Fruit fly (Drosophila melanogaster): ENCODE measurements around the gene CG31917.

CG31917 gene

dm6 chr2L:5043043-5043442 is 32.4 kb upstream of the CG31917 start, which contains the start of the genes CG33995, CG44000 and CG44001 (continued):
- peak; percentile 33 for TF ChIP-seq CG1602 (GFP tag; optimal IDR thresholded peaks at IDR 0.05)
- peak; percentile 83 for TF ChIP-seq CG11456 (GFP tag; IDR thresholded peaks at IDR 0.05)
- TF ChIP-seq CG10462 (GFP tag; optimal IDR thresholded peaks at IDR 0.05) = no peak
- no peak for TF ChIP-seq Taf1 (GFP tag; IDR thresholded peaks at IDR 0.05)
- TF ChIP-seq CG3995 (GFP tag; optimal IDR thresholded peaks at IDR 0.05) = peak; percentile 29
- 0 out of 3 replicates have a peak, but pooled peaks have one; percentile 18 for TF ChIP-seq CG34224 (GFP tag; IDR thresholded peaks at IDR 0.05; ENCODE audit: partially characterized antibody)
- TF ChIP-seq CG15011 (GFP tag; optimal IDR thresholded peaks at IDR 0.05) = no peak
- peak; percentile 65 for TF ChIP-seq CG8924 (tag; optimal IDR thresholded peaks at IDR 0.05)
- 0 out of 2 replicates have a peak, but pooled peaks have one; percentile 13 for TF ChIP-seq CG32772 (GFP tag; IDR thresholded peaks at IDR 0.05)
- TF ChIP-seq Scr (GFP tag; IDR thresholded peaks at IDR 0.05; ENCODE audit: partially characterized antibody) = no peak
- peak; percentile 36 for TF ChIP-seq CG30020 (tag; optimal IDR thresholded peaks at IDR 0.05)
- no peak for TF ChIP-seq gce (GFP tag; IDR thresholded peaks at IDR 0.05)
- peak; percentile 17 for TF ChIP-seq CG10209 (GFP tag; optimal IDR thresholded peaks at IDR 0.05)
- peak; percentile 27; the same call in 1 of the 2 replicates for TF ChIP-seq lmd (GFP tag; IDR thresholded peaks at IDR 0.05)
- TF ChIP-seq Gug (GFP tag; IDR thresholded peaks at IDR 0.05) = 0 out of 4 replicates have a peak, but pooled peaks have one; percentile 27
- TF ChIP-seq CG30403 (GFP tag; optimal IDR thresholded peaks at IDR 0.05) = peak; percentile 67
- peak; percentile 51 for TF ChIP-seq mam (GFP tag; optimal IDR thresholded peaks at IDR 0.05)
- peak; percentile 28 for TF ChIP-seq oc (tag; optimal IDR thresholded peaks at IDR 0.05)
- TF ChIP-seq CG31388 (GFP tag; optimal IDR thresholded peaks at IDR 0.05) = no peak
- TF ChIP-seq Awh (GFP tag; IDR thresholded peaks at IDR 0.05) = no peak
- TF ChIP-seq rib (GFP tag; IDR thresholded peaks at IDR 0.05) = peak; percentile 77
- no peak for TF ChIP-seq CG5180 (GFP tag; optimal IDR thresholded peaks at IDR 0.05)
- peak; percentile 18 for TF ChIP-seq PHDP (tag; optimal IDR thresholded peaks at IDR 0.05)
- peak; percentile 1 for TF ChIP-seq CG13775 (GFP tag; optimal IDR thresholded peaks at IDR 0.05)
- TF ChIP-seq CG6654 (GFP tag; optimal IDR thresholded peaks at IDR 0.05) = no peak
- no peak for TF ChIP-seq CG6813 (GFP tag; optimal IDR thresholded peaks at IDR 0.05)
- TF ChIP-seq tna (GFP tag; IDR thresholded peaks at IDR 0.05; ENCODE audit: partially characterized antibody) = no peak
- peak; percentile 25; the same call in 1 of the 2 replicates for TF ChIP-seq CG14441 (GFP tag; IDR thresholded peaks at IDR 0.05)
- no peak for TF ChIP-seq CTCF (GFP tag; optimal IDR thresholded peaks at IDR 0.05)
- TF ChIP-seq CG12744 (GFP tag; optimal IDR thresholded peaks at IDR 0.05) = peak; percentile 8
- TF ChIP-seq CG31224 (GFP tag; IDR thresholded peaks at IDR 0.05) = no peak
- peak; percentile 30 for TF ChIP-seq Bdp1 (GFP tag; optimal IDR thresholded peaks at IDR 0.05)
- no peak for TF ChIP-seq sens-2 (GFP tag; IDR thresholded peaks at IDR 0.05)
- TF ChIP-seq ara (GFP tag; IDR thresholded peaks at IDR 0.05) = no peak
- peak; percentile 13 for TF ChIP-seq CG18619 (GFP tag; optimal IDR thresholded peaks at IDR 0.05)

- peak; percentile 88 for TF ChIP-seq sens (GFP tag)
- no peak for TF ChIP-seq CG4424 (GFP tag; optimal IDR thresholded peaks at IDR 0.05)
- TF ChIP-seq CG1647 (GFP tag; optimal IDR thresholded peaks at IDR 0.05) = no peak
- no peak for TF ChIP-seq salm (tag; optimal IDR thresholded peaks at IDR 0.05)
- no peak for TF ChIP-seq sima (GFP tag; optimal IDR thresholded peaks at IDR 0.05)
- TF ChIP-seq HmgD (GFP tag; optimal IDR thresholded peaks at IDR 0.05) = no peak
- TF ChIP-seq jing (GFP tag; optimal IDR thresholded peaks at IDR 0.05) = no peak
- TF ChIP-seq croc (GFP tag; conservative IDR thresholded peaks at IDR 0.05) = no peak
- peak; percentile 32; the same call in 1 of the 3 replicates for TF ChIP-seq ken (GFP tag; IDR thresholded peaks at IDR 0.05)
- no peak for TF ChIP-seq ash1 (GFP tag; optimal IDR thresholded peaks at IDR 0.05)
- no peak for TF ChIP-seq Hsf (GFP tag; optimal IDR thresholded peaks at IDR 0.05)
- TF ChIP-seq CG33557 (GFP tag; optimal IDR thresholded peaks at IDR 0.05) = peak; percentile 29
- TF ChIP-seq CG1603 (tag; optimal IDR thresholded peaks at IDR 0.05) = no peak
- TF ChIP-seq dmrt99B (tag; optimal IDR thresholded peaks at IDR 0.05) = peak; percentile 37
- no peak for TF ChIP-seq Dek (tag; optimal IDR thresholded peaks at IDR 0.05)
- TF ChIP-seq zfh2 (GFP tag; optimal IDR thresholded peaks at IDR 0.05) = no peak
- TF ChIP-seq mam (GFP tag; optimal IDR thresholded peaks at IDR 0.05) = no peak
- no peak for TF ChIP-seq Aef1 (GFP tag; IDR thresholded peaks at IDR 0.05)
- TF ChIP-seq Hr3 (GFP tag; optimal IDR thresholded peaks at IDR 0.05) = no peak
- TF ChIP-seq Sox102F (GFP tag; optimal IDR thresholded peaks at IDR 0.05) = peak; percentile 41
Observed at dm6 chr2L:5042076-5042475, 31.4 kb upstream of the CG31917 start.

All from whole organism, embryonic.